Fruit fly (Drosophila melanogaster): Measurements from ENCODE around the gene muc.
A peak's percentile ranks its signal among the peaks of the same experiment; 100 is the strongest.

The muc gene

DNA sequence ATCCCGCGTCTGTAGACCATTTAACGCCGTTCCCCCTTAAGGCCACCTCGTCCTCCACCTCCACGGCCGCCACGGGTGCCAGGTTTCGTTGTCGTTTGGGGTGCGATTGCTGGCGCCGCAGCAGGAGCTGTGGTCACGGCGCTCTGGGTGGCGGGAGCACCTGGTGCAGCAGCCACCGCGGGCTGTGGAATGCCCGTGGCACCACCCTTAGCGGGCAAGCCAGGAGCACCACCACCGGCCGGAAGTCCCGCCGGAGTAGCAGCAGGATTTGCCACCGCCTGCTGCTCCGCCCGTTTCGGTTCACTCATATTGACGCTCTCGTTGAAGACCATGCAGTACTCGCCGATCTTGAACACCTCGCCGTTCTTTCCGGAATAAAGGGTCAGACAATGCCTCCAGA lies 17.7 kb upstream of the muc start:
- no peak for TF ChIP-seq hkb (optimal IDR thresholded peaks at IDR 0.05)
- TF ChIP-seq hkb (GFP tag; IDR thresholded peaks at IDR 0.05) = 0 out of 2 replicates have a peak, but pooled peaks have one; percentile 19
- no peak for TF ChIP-seq tgo (GFP tag; IDR thresholded peaks at IDR 0.05)
- peak; percentile 8 for TF ChIP-seq CG8944 (GFP tag; optimal IDR thresholded peaks at IDR 0.05)
- no peak for TF ChIP-seq CG12104 (GFP tag; optimal IDR thresholded peaks at IDR 0.05)
- TF ChIP-seq repo (GFP tag; optimal IDR thresholded peaks at IDR 0.05) = peak; percentile 22
- TF ChIP-seq D19B (GFP tag; optimal IDR thresholded peaks at IDR 0.05) = no peak
- TF ChIP-seq TFAM (GFP tag; optimal IDR thresholded peaks at IDR 0.05) = no peak
- peak; percentile 14; the same call in 1 of the 2 replicates for TF ChIP-seq Dref (GFP tag; IDR thresholded peaks at IDR 0.05)
- TF ChIP-seq cas (GFP tag; IDR thresholded peaks at IDR 0.05) = peak; percentile 12; the same call in 1 of the 2 replicates
- TF ChIP-seq Jarid2 (GFP tag; optimal IDR thresholded peaks at IDR 0.05) = no peak
- peak; percentile 84 for TF ChIP-seq Med (GFP tag)
- TF ChIP-seq chm (GFP tag; IDR thresholded peaks at IDR 0.05) = peak; percentile 58; the same call in 1 of the 2 replicates
- no peak for TF ChIP-seq chn (GFP tag; optimal IDR thresholded peaks at IDR 0.05)
- TF ChIP-seq shn (GFP tag; optimal IDR thresholded peaks at IDR 0.05) = no peak
- no peak for TF ChIP-seq az2 (GFP tag; optimal IDR thresholded peaks at IDR 0.05)
- no peak for TF ChIP-seq CG6272 (GFP tag; IDR thresholded peaks at IDR 0.05)
- TF ChIP-seq zf30C (GFP tag; optimal IDR thresholded peaks at IDR 0.05) = no peak
- no peak for TF ChIP-seq pan (optimal IDR thresholded peaks at IDR 0.05)
- TF ChIP-seq pan (GFP tag; optimal IDR thresholded peaks at IDR 0.05 in 1 of 2, IDR thresholded peaks at IDR 0.05 in 1 of 2) = no peak
- TF ChIP-seq Bgb (GFP tag; IDR thresholded peaks at IDR 0.05; ENCODE audit: partially characterized antibody) = 0 out of 2 replicates have a peak, but pooled peaks have one; percentile 9
- no peak for TF ChIP-seq trh (GFP tag; optimal IDR thresholded peaks at IDR 0.05)
- TF ChIP-seq HLHmδ (GFP tag; optimal IDR thresholded peaks at IDR 0.05) = no peak
- no peak for TF ChIP-seq CG10979 (tag; optimal IDR thresholded peaks at IDR 0.05)
- 0 out of 2 replicates have a peak, but pooled peaks have one; percentile 29 for TF ChIP-seq ara (GFP tag; IDR thresholded peaks at IDR 0.05)
- TF ChIP-seq CG8765 (GFP tag; IDR thresholded peaks at IDR 0.05) = no peak
- no peak for TF ChIP-seq Sry-β (GFP tag; optimal IDR thresholded peaks at IDR 0.05)
- no peak for TF ChIP-seq CG13287 (GFP tag; IDR thresholded peaks at IDR 0.05; ENCODE audit: partially characterized antibody)
- TF ChIP-seq Dbx (GFP tag; IDR thresholded peaks at IDR 0.05) = peak; percentile 18; the same call in 1 of the 3 replicates
- no peak for TF ChIP-seq Aef1 (GFP tag; IDR thresholded peaks at IDR 0.05)
- no peak for TF ChIP-seq maf-S (GFP tag; optimal IDR thresholded peaks at IDR 0.05)
- no peak for TF ChIP-seq CG32532 (GFP tag; IDR thresholded peaks at IDR 0.05)
- TF ChIP-seq Dad (GFP tag; optimal IDR thresholded peaks at IDR 0.05) = no peak
- 0 out of 3 replicates have a peak, but pooled peaks have one; percentile 11 for TF ChIP-seq zfh1 (GFP tag; IDR thresholded peaks at IDR 0.05)
- TF ChIP-seq lilli (GFP tag; optimal IDR thresholded peaks at IDR 0.05) = no peak
- no peak for TF ChIP-seq chif (GFP tag; optimal IDR thresholded peaks at IDR 0.05)
- no peak for TF ChIP-seq CG10543 (GFP tag; optimal IDR thresholded peaks at IDR 0.05)
- TF ChIP-seq lmd (GFP tag; IDR thresholded peaks at IDR 0.05) = no peak
- 0 out of 3 replicates have a peak, but pooled peaks have one; percentile 38 for TF ChIP-seq CG6791 (GFP tag; IDR thresholded peaks at IDR 0.05; ENCODE audit: partially characterized antibody)
- TF ChIP-seq CG12769 (tag; optimal IDR thresholded peaks at IDR 0.05) = no peak
- no peak for TF ChIP-seq mam (GFP tag; optimal IDR thresholded peaks at IDR 0.05)
- TF ChIP-seq knrl (GFP tag; IDR thresholded peaks at IDR 0.05; ENCODE audit: partially characterized antibody) = 0 out of 3 replicates have a peak, but pooled peaks have one; percentile 18
- no peak for TF ChIP-seq Bteb2 (GFP tag; optimal IDR thresholded peaks at IDR 0.05)
- no peak for TF ChIP-seq Mrtf (GFP tag; IDR thresholded peaks at IDR 0.05)
- TF ChIP-seq Atf-2 (GFP tag; optimal IDR thresholded peaks at IDR 0.05) = no peak
- TF ChIP-seq fru (optimal IDR thresholded peaks at IDR 0.05) = no peak
- no peak for TF ChIP-seq Ptx1 (GFP tag; IDR thresholded peaks at IDR 0.05)
- no peak for TF ChIP-seq bsh (GFP tag; optimal IDR thresholded peaks at IDR 0.05)
- TF ChIP-seq stc (GFP tag; IDR thresholded peaks at IDR 0.05) = 0 out of 2 replicates have a peak, but pooled peaks have one; percentile 26
- peak; percentile 24; the same call in 1 of the 2 replicates for TF ChIP-seq CG11247 (GFP tag; IDR thresholded peaks at IDR 0.05)
- TF ChIP-seq danr (GFP tag; IDR thresholded peaks at IDR 0.05) = no peak
- TF ChIP-seq ATbp (GFP tag; optimal IDR thresholded peaks at IDR 0.05) = no peak

All from whole organism, embryonic.